Fruit fly (Drosophila melanogaster) whole organism, embryonic: ENCODE results near the gene Drp1.

Experiments used
- Ada2b ChIP-seq: fragments of 200-800 bp; sonication (Bioruptor generic); IDR thresholded peaks from 2 replicates; pipeline ENCODE4 v1.3.6; 2022; ENCODE audit warnings: missing biosample characterization, missing genetic modification characterization
- CG10209 ChIP-seq: fragments of 200-800 bp; sonication (Bioruptor generic); optimal IDR thresholded peaks from 3 replicates; lab custom pipeline; 2017; ENCODE audit warnings: missing biosample characterization, mild to moderate bottlenecking, missing genetic modification characterization, missing genetic modification reagents
- CG1024 ChIP-seq: fragments of 200-800 bp; sonication (Bioruptor generic); IDR thresholded peaks from 2 replicates; pipeline ENCODE4 v1.3.6; 2022; ENCODE audit warnings: missing biosample characterization, missing genetic modification characterization
- CG10267 ChIP-seq: fragments of 200-800 bp; sonication (Bioruptor generic); optimal IDR thresholded peaks from 2 replicates; lab custom pipeline; 2018; ENCODE audit warnings: missing biosample characterization, mild to moderate bottlenecking, missing genetic modification characterization, moderate library complexity
- CG11093 ChIP-seq: fragments of 200-800 bp; sonication (Bioruptor generic); IDR thresholded peaks from 3 replicates; pipeline ENCODE4 v1.3.6; 2022; ENCODE audit warnings: missing biosample characterization, missing genetic modification characterization
- CG11504 ChIP-seq: fragments of 200-800 bp; sonication (Bioruptor generic); optimal IDR thresholded peaks from 3 replicates; lab custom pipeline; 2019; ENCODE audit warnings: missing biosample characterization, mild to moderate bottlenecking, missing genetic modification characterization, moderate library complexity
- CG11696 ChIP-seq: fragments of 200-800 bp; sonication (Bioruptor generic); IDR thresholded peaks from 2 replicates; pipeline ENCODE4 v1.3.6; 2022; ENCODE audit warnings: missing biosample characterization, missing genetic modification characterization
- CG14667 ChIP-seq: fragments of 200-800 bp; sonication (Bioruptor generic); IDR thresholded peaks from 2 replicates; pipeline ENCODE4 v1.3.6; 2022; ENCODE audit warnings: missing biosample characterization, missing genetic modification characterization
- CG15011 ChIP-seq: fragments of 200-800 bp; sonication (Bioruptor generic); optimal IDR thresholded peaks from 3 replicates; lab custom pipeline; 2018; ENCODE audit warnings: missing biosample characterization, mild to moderate bottlenecking, missing genetic modification characterization
- CG15073 ChIP-seq: fragments of 200-800 bp; sonication (Bioruptor generic); optimal IDR thresholded peaks from 2 replicates; lab custom pipeline; 2016; ENCODE audit warnings: missing biosample characterization, missing genetic modification characterization
- CG1529 ChIP-seq: fragments of 200-800 bp; sonication (Bioruptor generic); optimal IDR thresholded peaks from 3 replicates; lab custom pipeline; 2018; ENCODE audit warnings: missing biosample characterization, missing genetic modification characterization
- CG15514 ChIP-seq: fragments of 200-800 bp; sonication (Bioruptor generic); optimal IDR thresholded peaks from 3 replicates; lab custom pipeline; 2017; ENCODE audit warnings: missing biosample characterization, missing genetic modification characterization, mild to moderate bottlenecking, moderate library complexity, missing genetic modification reagents
- CG16779 ChIP-seq: fragments of 200-800 bp; sonication (Bioruptor generic); IDR thresholded peaks from 2 replicates; pipeline ENCODE4 v1.3.6; 2022; ENCODE audit warnings: missing biosample characterization, missing genetic modification characterization
- CG17361 ChIP-seq: fragments of 200-800 bp; sonication (Bioruptor generic); IDR thresholded peaks from 3 replicates; pipeline ENCODE4 v1.3.6; 2022; ENCODE audit warnings: missing biosample characterization, missing genetic modification characterization
- CG1832 ChIP-seq: fragments of 200-800 bp; sonication (Bioruptor generic); optimal IDR thresholded peaks from 2 replicates; lab custom pipeline; 2017; ENCODE audit warnings: missing biosample characterization, mild to moderate bottlenecking, missing genetic modification characterization, inconsistent platforms
- CG18476 ChIP-seq: fragments of 200-800 bp; sonication (Bioruptor generic); optimal IDR thresholded peaks from 2 replicates; lab custom pipeline; 2016; ENCODE audit warnings: missing biosample characterization, mild to moderate bottlenecking, missing genetic modification characterization
- CG2129 ChIP-seq: fragments of 200-800 bp; sonication (Bioruptor generic); IDR thresholded peaks from 2 replicates; pipeline ENCODE4 v1.3.6; 2022; ENCODE audit warnings: missing biosample characterization, missing genetic modification characterization; ENCODE audit not compliant: partially characterized antibody
- CG2712 ChIP-seq: fragments of 200-800 bp; optimal IDR thresholded peaks from 3 replicates; lab custom pipeline; 2019; ENCODE audit warnings: missing biosample characterization, mild to moderate bottlenecking, missing genetic modification characterization, moderate library complexity
- CG31388 ChIP-seq: fragments of 200-800 bp; sonication (Bioruptor generic); optimal IDR thresholded peaks from 2 replicates; lab custom pipeline; 2016; ENCODE audit warnings: missing biosample characterization, missing genetic modification characterization
- CG32532 ChIP-seq: fragments of 200-800 bp; sonication (Bioruptor generic); IDR thresholded peaks from 2 replicates; pipeline ENCODE4 v1.3.6; 2022; ENCODE audit warnings: missing biosample characterization, missing genetic modification characterization
- CG34224 ChIP-seq: fragments of 200-800 bp; sonication (Bioruptor generic); IDR thresholded peaks from 3 replicates; pipeline ENCODE4 v1.3.6; 2022; ENCODE audit warnings: missing biosample characterization, missing genetic modification characterization; ENCODE audit not compliant: partially characterized antibody
- CG6272 ChIP-seq: fragments of 200-800 bp; sonication (Bioruptor generic); IDR thresholded peaks from 2 replicates; pipeline ENCODE4 v1.3.6; 2022; ENCODE audit warnings: missing biosample characterization, missing genetic modification characterization
- CG6791 ChIP-seq: fragments of 200-800 bp; sonication (Bioruptor generic); IDR thresholded peaks from 3 replicates; pipeline ENCODE4 v1.3.6; 2022; ENCODE audit warnings: missing biosample characterization, missing genetic modification characterization; ENCODE audit not compliant: partially characterized antibody
- CG8290 ChIP-seq, 3 experiments: fragments of 200-800 bp; sonication (Bioruptor generic); optimal IDR thresholded peaks; 2 replicates each; lab custom pipeline; 2016 to 2019; ENCODE audit warnings: missing biosample characterization in 3 of 3, missing genetic modification characterization in 3 of 3, mild to moderate bottlenecking in 2 of 3, moderate library complexity in 1 of 3
- CTCF ChIP-seq: fragments of 200-800 bp; sonication (Bioruptor generic); optimal IDR thresholded peaks from 2 replicates; lab custom pipeline; 2017; ENCODE audit warnings: missing biosample characterization, mild to moderate bottlenecking, missing genetic modification characterization, moderate library complexity
- Dad ChIP-seq: fragments of 200-800 bp; sonication (Bioruptor generic); optimal IDR thresholded peaks from 3 replicates; lab custom pipeline; 2016; ENCODE audit warnings: missing biosample characterization, missing genetic modification characterization
- Elba2 ChIP-seq: fragments of 200-800 bp; sonication (Bioruptor generic); optimal IDR thresholded peaks from 3 replicates; lab custom pipeline; 2016; ENCODE audit warnings: missing biosample characterization, missing genetic modification characterization
- HmgZ ChIP-seq: fragments of 200-800 bp; sonication (Bioruptor generic); optimal IDR thresholded peaks from 2 replicates; lab custom pipeline; 2018; ENCODE audit warnings: missing biosample characterization, mild to moderate bottlenecking, missing genetic modification characterization
- Neu2 ChIP-seq: fragments of 200-800 bp; sonication (Bioruptor generic); optimal IDR thresholded peaks from 3 replicates; lab custom pipeline; 2016; ENCODE audit warnings: missing biosample characterization, missing genetic modification characterization, borderline replicate concordance
- NfI ChIP-seq: fragments of 200-800 bp; sonication (Bioruptor generic); optimal IDR thresholded peaks from 3 replicates; lab custom pipeline; 2018; ENCODE audit warnings: missing biosample characterization, mild to moderate bottlenecking, missing genetic modification characterization, moderate library complexity
- Oli ChIP-seq: fragments of 200-800 bp; sonication (Bioruptor generic); optimal IDR thresholded peaks from 2 replicates; lab custom pipeline; 2018; ENCODE audit warnings: missing biosample characterization, mild to moderate bottlenecking, missing genetic modification characterization, moderate library complexity
- Rfx ChIP-seq: fragments of 200-800 bp; sonication (Bioruptor generic); IDR thresholded peaks from 2 replicates; pipeline ENCODE4 v1.3.6; 2022; ENCODE audit warnings: missing biosample characterization, missing genetic modification characterization
- Sin3A ChIP-seq: fragments of >200 bp; optimal IDR thresholded peaks from 2 replicates; lab custom pipeline; 2018
- ara ChIP-seq: fragments of 200-800 bp; sonication (Bioruptor generic); IDR thresholded peaks from 2 replicates; pipeline ENCODE4 v1.3.6; 2022; ENCODE audit warnings: missing biosample characterization, missing genetic modification characterization
- ase ChIP-seq: fragments of 200-800 bp; sonication (Bioruptor generic); IDR thresholded peaks from 3 replicates; pipeline ENCODE4 v1.3.6; 2022; ENCODE audit warnings: missing biosample characterization, missing genetic modification characterization
- bab2 ChIP-seq: fragments of 200-800 bp; sonication (Bioruptor generic); optimal IDR thresholded peaks from 2 replicates; lab custom pipeline; 2016; ENCODE audit warnings: missing biosample characterization, missing genetic modification characterization
- caup ChIP-seq: fragments of 200-800 bp; sonication (Bioruptor generic); optimal IDR thresholded peaks from 3 replicates; lab custom pipeline; 2017; ENCODE audit warnings: missing biosample characterization, mild to moderate bottlenecking, missing genetic modification characterization, moderate library complexity; ENCODE audit not compliant: severe bottlenecking
- dati ChIP-seq: fragments of 200-800 bp; sonication (Bioruptor generic); IDR thresholded peaks from 2 replicates; pipeline ENCODE4 v1.3.6; 2022; ENCODE audit warnings: missing biosample characterization, missing genetic modification characterization
- dmrt99B ChIP-seq: fragments of 200-800 bp; sonication (Bioruptor generic); optimal IDR thresholded peaks from 2 replicates; lab custom pipeline; 2018; ENCODE audit warnings: missing biosample characterization, mild to moderate bottlenecking, missing genetic modification characterization, moderate library complexity
- emc ChIP-seq: fragments of 200-800 bp; sonication (Bioruptor generic); optimal IDR thresholded peaks from 2 replicates; lab custom pipeline; 2016; ENCODE audit warnings: missing biosample characterization, missing genetic modification characterization
- gcm ChIP-seq: fragments of 200-800 bp; sonication (Bioruptor generic); optimal IDR thresholded peaks from 2 replicates; lab custom pipeline; 2019; ENCODE audit warnings: missing biosample characterization, mild to moderate bottlenecking, missing genetic modification characterization, moderate library complexity
- gem ChIP-seq: fragments of 200-800 bp; sonication (Bioruptor generic); optimal IDR thresholded peaks from 2 replicates; lab custom pipeline; 2019; ENCODE audit warnings: missing biosample characterization, mild to moderate bottlenecking, missing genetic modification characterization, moderate library complexity
- grau ChIP-seq: fragments of 200-800 bp; optimal IDR thresholded peaks from 3 replicates; lab custom pipeline; 2019; ENCODE audit warnings: missing biosample characterization, mild to moderate bottlenecking, missing genetic modification characterization, moderate library complexity
- hb ChIP-seq: fragments of 200-800 bp; sonication (Bioruptor generic); IDR thresholded peaks from 3 replicates; pipeline ENCODE4 v1.3.6; 2022; ENCODE audit warnings: missing biosample characterization, missing genetic modification characterization; ENCODE audit not compliant: partially characterized antibody
- mirr ChIP-seq: fragments of 200-800 bp; sonication (Bioruptor generic); optimal IDR thresholded peaks from 3 replicates; lab custom pipeline; 2018; ENCODE audit warnings: missing biosample characterization, mild to moderate bottlenecking, missing genetic modification characterization
- prd ChIP-seq, 3 experiments: fragments of >200 bp in 2 of 3; fragments of 200-800 bp in 1 of 3; sonication (Bioruptor generic) in 1 of 3; optimal IDR thresholded peaks in 2 of 3; IDR thresholded peaks in 1 of 3; 2 replicates in 2 of 3; 3 replicates in 1 of 3; pipeline versions ENCODE4 v1.3.6 to Lab custom; 2017 to 2022; ENCODE audit warnings: missing biosample characterization in 1 of 3, missing genetic modification characterization in 1 of 3
- pum ChIP-seq: fragments of 200-800 bp; sonication (Bioruptor generic); optimal IDR thresholded peaks from 2 replicates; lab custom pipeline; 2016; ENCODE audit warnings: missing biosample characterization, missing genetic modification characterization
- rib ChIP-seq: fragments of 200-800 bp; sonication (Bioruptor generic); IDR thresholded peaks from 2 replicates; pipeline ENCODE4 v1.3.6; 2022; ENCODE audit warnings: missing biosample characterization, missing genetic modification characterization
- sug ChIP-seq: fragments of 200-800 bp; optimal IDR thresholded peaks from 2 replicates; lab custom pipeline; 2019; ENCODE audit warnings: missing biosample characterization, mild to moderate bottlenecking, missing genetic modification characterization, moderate library complexity
- twi ChIP-seq: fragments of 200-800 bp; optimal IDR thresholded peaks from 2 replicates; lab custom pipeline; 2019; ENCODE audit warnings: missing biosample characterization, mild to moderate bottlenecking, missing genetic modification characterization, moderate library complexity
- vfl ChIP-seq: fragments of 200-800 bp; sonication (Bioruptor generic); optimal IDR thresholded peaks from 2 replicates; lab custom pipeline; 2016; ENCODE audit warnings: missing biosample characterization, missing genetic modification characterization

Drp1 gene

dm6 chr2L:2542491-2542890, 42.7 kb downstream of the Drp1 start (continued):
- no peak for TF ChIP-seq CG34224
- no peak for TF ChIP-seq CG6272
- no peak for TF ChIP-seq CG31388 (GFP tag; lab: Kevin White, UChicago)
- no peak for TF ChIP-seq ara (GFP tag; lab: Robert Waterston, UW)
- no peak for TF ChIP-seq twi (tag; lab: Kevin White, UChicago)
- no peak for TF ChIP-seq CG1529 (GFP tag; lab: Kevin White, UChicago)
- no peak for TF ChIP-seq NfI (GFP tag; lab: Kevin White, UChicago)
- peak; percentile 32 for TF ChIP-seq grau (tag; lab: Kevin White, UChicago)
- no peak for TF ChIP-seq Neu2 (GFP tag; lab: Kevin White, UChicago)
- TF ChIP-seq CG15011 (GFP tag; lab: Kevin White, UChicago), result no peak
- no peak for TF ChIP-seq CG2712 (tag; lab: Kevin White, UChicago)
- TF ChIP-seq emc (GFP tag; lab: Kevin White, UChicago), result no peak
- no peak for TF ChIP-seq sug (tag; lab: Kevin White, UChicago)
- TF ChIP-seq caup (GFP tag; lab: Kevin White, UChicago), result no peak
- no peak for TF ChIP-seq prd (optimal IDR thresholded peaks at IDR 0.05; lab: Kevin White, UChicago)
- peak; percentile 31; the same call in 1 of the 3 replicates for TF ChIP-seq prd (GFP tag; IDR thresholded peaks at IDR 0.05; lab: Robert Waterston, UW)
- TF ChIP-seq CG6791 (GFP tag; lab: Robert Waterston, UW), result no peak
- TF ChIP-seq CG11696 (GFP tag; lab: Robert Waterston, UW), result no peak
- no peak for TF ChIP-seq CTCF (GFP tag; lab: Kevin White, UChicago)
- TF ChIP-seq CG2129, result no peak
- TF ChIP-seq gem (tag; lab: Kevin White, UChicago), result peak; percentile 48
- peak; percentile 42 for TF ChIP-seq CG11504 (tag; lab: Kevin White, UChicago)
- TF ChIP-seq CG8290 (GFP tag; optimal IDR thresholded peaks at IDR 0.05; lab: Kevin White, UChicago), result no peak
- TF ChIP-seq CG8290 (tag; optimal IDR thresholded peaks at IDR 0.05; lab: Kevin White, UChicago), result no peak
- TF ChIP-seq dati (GFP tag; lab: Robert Waterston, UW), result no peak
- TF ChIP-seq dmrt99B (tag; lab: Kevin White, UChicago), result peak; percentile 44
- TF ChIP-seq gcm (GFP tag; lab: Kevin White, UChicago), result no peak
- no peak for TF ChIP-seq Elba2 (GFP tag; lab: Kevin White, UChicago)
- TF ChIP-seq CG15514 (GFP tag; lab: Kevin White, UChicago), result peak; percentile 31
- TF ChIP-seq hb (GFP tag; lab: Robert Waterston, UW), result no peak
- TF ChIP-seq Ada2b (GFP tag; lab: Robert Waterston, UW), result 0 out of 2 replicates have a peak, but pooled peaks have one; percentile 34
- TF ChIP-seq vfl, result no peak
- no peak for TF ChIP-seq CG16779
- TF ChIP-seq CG1024 (GFP tag; lab: Robert Waterston, UW), result no peak
- no peak for TF ChIP-seq CG1832 (GFP tag; lab: Kevin White, UChicago)
- no peak for TF ChIP-seq CG11093 (GFP tag; lab: Robert Waterston, UW)
- no peak for TF ChIP-seq Dad
- no peak for TF ChIP-seq Oli
- no peak for TF ChIP-seq Sin3A (lab: Kevin White, UChicago)
- no peak for TF ChIP-seq CG14667 (GFP tag; lab: Robert Waterston, UW)
- no peak for TF ChIP-seq mirr (GFP tag; lab: Kevin White, UChicago)
- no peak for TF ChIP-seq CG10267 (tag; lab: Kevin White, UChicago)
- no peak for TF ChIP-seq CG18476
- TF ChIP-seq ase, result no peak
- peak; percentile 35; the same call in 1 of the 2 replicates for TF ChIP-seq Rfx
- no peak for TF ChIP-seq CG17361 (GFP tag; lab: Robert Waterston, UW)
- TF ChIP-seq CG32532 (GFP tag; lab: Robert Waterston, UW), result no peak
- no peak for TF ChIP-seq bab2
- TF ChIP-seq CG10209, result no peak
- TF ChIP-seq CG15073 (GFP tag; lab: Kevin White, UChicago), result no peak
- TF ChIP-seq pum (GFP tag; lab: Kevin White, UChicago), result no peak
- no peak for TF ChIP-seq HmgZ (tag; lab: Kevin White, UChicago)
- TF ChIP-seq rib (GFP tag; lab: Robert Waterston, UW), result no peak
